Worm (Caenorhabditis elegans): ENCODE data around the gene H12D21.6.
A peak's percentile ranks its signal among the peaks of the same experiment; 100 is the strongest.

The H12D21.6 gene

ce11 chrV:14858503-14858902 lies 39.1 kb downstream of the H12D21.6 start, which contains the start of gene npr-13:
Gene npr-13, minus strand, starts transcription at chrV:14858603.
- no peak for TF ChIP-seq nhr-71 (tag; optimal IDR thresholded peaks at IDR 0.05)
- no peak for TF ChIP-seq fkh-10 (GFP tag; optimal IDR thresholded peaks at IDR 0.05)
- no peak for TF ChIP-seq hlh-17 (GFP tag; optimal IDR thresholded peaks at IDR 0.05; ENCODE audit: borderline replicate concordance)
- no peak for TF ChIP-seq swsn-7 (tag; optimal IDR thresholded peaks at IDR 0.05)
- TF ChIP-seq dpl-1 (GFP tag; optimal IDR thresholded peaks at IDR 0.05) = no peak
- TF ChIP-seq lin-15B (tag; optimal IDR thresholded peaks at IDR 0.05) = no peak
- no peak for TF ChIP-seq pax-3 (tag; optimal IDR thresholded peaks at IDR 0.05)
- TF ChIP-seq snpc-4 (tag; optimal IDR thresholded peaks at IDR 0.05) = no peak
- no peak for TF ChIP-seq lin-39 (tag; optimal IDR thresholded peaks at IDR 0.05)
- TF ChIP-seq aha-1 (tag; optimal IDR thresholded peaks at IDR 0.05) = no peak
- TF ChIP-seq unc-30 (tag; optimal IDR thresholded peaks at IDR 0.05) = no peak
- TF ChIP-seq ceh-8 (GFP tag; optimal IDR thresholded peaks at IDR 0.05) = no peak
- no peak for TF ChIP-seq ceh-63 (GFP tag; optimal IDR thresholded peaks at IDR 0.05)
- no peak for TF ChIP-seq skn-1 (tag; optimal IDR thresholded peaks at IDR 0.05)
- no peak for TF ChIP-seq hpl-2 (GFP tag; optimal IDR thresholded peaks at IDR 0.05)
- no peak for TF ChIP-seq tbx-2 (tag; optimal IDR thresholded peaks at IDR 0.05)
- no peak for TF ChIP-seq lir-3 (tag; optimal IDR thresholded peaks at IDR 0.05; ENCODE audit: poor library complexity)
- TF ChIP-seq sptf-1 (tag; optimal IDR thresholded peaks at IDR 0.05) = no peak

DNA sequence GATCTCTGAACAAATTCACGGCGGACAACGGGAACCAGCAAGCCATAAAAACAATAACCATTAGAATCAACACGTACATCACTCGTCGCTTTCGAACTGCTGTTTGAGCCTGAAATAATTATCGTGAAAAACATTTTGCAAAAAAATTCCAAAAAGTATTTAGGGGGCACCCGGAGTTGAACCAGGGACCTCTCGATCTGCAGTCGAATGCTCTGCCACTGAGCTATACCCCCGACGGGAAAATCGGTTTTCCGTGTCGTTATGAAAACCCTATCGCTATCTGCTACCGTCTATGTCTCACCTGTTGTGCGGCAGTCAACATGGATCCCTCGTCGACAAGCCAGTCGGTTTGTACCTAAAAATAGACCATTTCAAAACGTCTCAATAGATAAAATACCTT lies 42.0 kb downstream of the H12D21.6 start:
- TF ChIP-seq nhr-12 (tag; optimal IDR thresholded peaks at IDR 0.05) (no peak), sox-4 (tag; optimal IDR thresholded peaks at IDR 0.05) (no peak), jun-1 (tag; optimal IDR thresholded peaks at IDR 0.05) (no peak), dpl-1 (GFP tag; optimal IDR thresholded peaks at IDR 0.05) (peak in 1 of 3 experiments; percentile 4), elt-3 (tag; optimal IDR thresholded peaks at IDR 0.05) (no peak), swsn-7 (tag; optimal IDR thresholded peaks at IDR 0.05) (peak; percentile 6), efl-1 (optimal IDR thresholded peaks at IDR 0.05) (peak; percentile 0 to 13), efl-1 (GFP tag; optimal IDR thresholded peaks at IDR 0.05 in 1 of 2) (peak in 1 of 2 experiments; percentile 51), lin-39 (tag; optimal IDR thresholded peaks at IDR 0.05) (no peak), pax-3 (tag; optimal IDR thresholded peaks at IDR 0.05) (peak; percentile 42), snu-23 (GFP tag; optimal IDR thresholded peaks at IDR 0.05) (peak; percentile 55), mep-1 (tag; optimal IDR thresholded peaks at IDR 0.05) (no peak), hlh-4 (tag; optimal IDR thresholded peaks at IDR 0.05) (no peak), unc-130 (tag; optimal IDR thresholded peaks at IDR 0.05) (peak; percentile 47), unc-98 (GFP tag; IDR thresholded peaks at IDR 0.05) (no peak), ceh-8 (GFP tag; optimal IDR thresholded peaks at IDR 0.05) (no peak), ces-1 (GFP tag; optimal IDR thresholded peaks at IDR 0.05) (no peak), nhr-77 (tag; optimal IDR thresholded peaks at IDR 0.05) (no peak), vab-15 (tag; optimal IDR thresholded peaks at IDR 0.05) (no peak), tbx-2 (tag; optimal IDR thresholded peaks at IDR 0.05) (no peak), nhr-76 (tag; optimal IDR thresholded peaks at IDR 0.05) (no peak), zag-1 (tag; optimal IDR thresholded peaks at IDR 0.05) (no peak), ceh-88 (GFP tag; IDR thresholded peaks at IDR 0.05) (no peak), ztf-11 (tag; optimal IDR thresholded peaks at IDR 0.05) (no peak), ceh-63 (GFP tag; optimal IDR thresholded peaks at IDR 0.05) (no peak), isw-1 (GFP tag; IDR thresholded peaks at IDR 0.05) (no peak), ets-5 (GFP tag; IDR thresholded peaks at IDR 0.05) (no peak), zip-4 (GFP tag; optimal IDR thresholded peaks at IDR 0.05) (peak; percentile 1), nhr-19 (GFP tag; conservative IDR thresholded peaks at IDR 0.05) (peak; percentile 47), fkh-4 (tag; optimal IDR thresholded peaks at IDR 0.05; ENCODE audit: borderline replicate concordance) (no peak), blmp-1 (tag; optimal IDR thresholded peaks at IDR 0.05) (no peak), lin-15B (tag; optimal IDR thresholded peaks at IDR 0.05) (no peak), efl-3 (GFP tag; optimal IDR thresholded peaks at IDR 0.05) (no peak), nhr-237 (tag; optimal IDR thresholded peaks at IDR 0.05) (no peak), snpc-4 (tag; optimal IDR thresholded peaks at IDR 0.05) (peak; percentile 11), C16A3.4 (tag; optimal IDR thresholded peaks at IDR 0.05) (peak; percentile 50), rnt-1 (tag; optimal IDR thresholded peaks at IDR 0.05) (peak; percentile 63), grh-1 (GFP tag; IDR thresholded peaks at IDR 0.05) (no peak), nhr-85 (tag) (no peak), nhr-47 (tag; optimal IDR thresholded peaks at IDR 0.05) (no peak), xbp-1 (tag; optimal IDR thresholded peaks at IDR 0.05) (no peak), hpl-2 (GFP tag; optimal IDR thresholded peaks at IDR 0.05) (no peak), fkh-8 (tag; optimal IDR thresholded peaks at IDR 0.05) (no peak)

All from whole organism, L1 larva.